Worm (Caenorhabditis elegans) whole organism, dauer: Measurements from ENCODE around the gene F35H12.1.

Experiments used
- unc-62 ChIP-seq: sonication (generic microtip); optimal IDR thresholded peaks from 2 replicates; lab custom pipeline; 2017; ENCODE audit warnings: missing biosample characterization, missing genetic modification reagents, missing genetic modification characterization

F35H12.1 gene

DNA sequence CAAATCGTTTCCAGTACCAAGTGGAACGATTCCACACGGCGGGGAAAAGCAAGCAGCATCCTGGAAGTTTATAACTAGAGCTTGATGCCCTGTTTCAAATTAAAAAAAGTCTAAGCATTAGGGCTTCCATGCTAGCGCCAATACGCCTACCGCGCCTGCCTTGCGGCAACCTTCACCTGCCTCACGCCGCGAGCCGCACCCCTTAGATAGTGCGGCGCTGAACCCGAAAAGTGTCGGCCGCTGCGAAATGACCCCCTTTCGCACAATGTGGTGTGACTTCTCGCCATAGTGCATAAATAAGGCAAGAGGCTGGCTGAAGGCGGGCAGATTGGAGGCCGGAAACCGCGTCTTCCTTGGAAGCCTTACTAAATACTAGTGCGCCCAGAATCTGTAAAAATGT is 52.9 kb downstream of the F35H12.1 start:
- TF ChIP-seq unc-62 (GFP tag; lab: Kevin White, UChicago) = no peak
